Worm (Caenorhabditis elegans) whole organism, mixed stage, embryonic: ENCODE measurements around the gene F12A10.8.

Experiments used
- bed-3 ChIP-seq: fragments of 200-800 bp; sonication (Bioruptor generic); optimal IDR thresholded peaks from 3 replicates; lab custom pipeline; 2018; ENCODE audit warnings: mild to moderate bottlenecking, missing genetic modification characterization, moderate library complexity, missing compliant biosample characterization
- blmp-1 ChIP-seq: fragments of 150-350 bp; optimal IDR thresholded peaks from 2 replicates; lab custom pipeline; 2014; ENCODE audit warnings: missing biosample characterization, missing genetic modification characterization
- ceh-43 ChIP-seq: fragments of 200-800 bp; sonication (Bioruptor generic); optimal IDR thresholded peaks from 2 replicates; lab custom pipeline; 2018; ENCODE audit warnings: mild to moderate bottlenecking, missing genetic modification characterization, moderate library complexity, missing compliant biosample characterization
- ceh-83 ChIP-seq: fragments of 200-800 bp; sonication (Bioruptor generic); optimal IDR thresholded peaks from 2 replicates; lab custom pipeline; 2018; ENCODE audit warnings: mild to moderate bottlenecking, missing genetic modification characterization, missing compliant biosample characterization
- ces-1 ChIP-seq: fragments of 150-350 bp; optimal IDR thresholded peaks from 2 replicates; lab custom pipeline; 2014; ENCODE audit warnings: missing biosample characterization, missing genetic modification reagents, missing genetic modification characterization
- cnd-1 ChIP-seq: fragments of 200-800 bp; sonication (Bioruptor generic); optimal IDR thresholded peaks from 2 replicates; lab custom pipeline; 2018; ENCODE audit warnings: mild to moderate bottlenecking, missing genetic modification characterization, missing compliant biosample characterization
- drap-1 ChIP-seq: fragments of 200-800 bp; sonication (Bioruptor generic); optimal IDR thresholded peaks from 3 replicates; lab custom pipeline; 2018; ENCODE audit warnings: mild to moderate bottlenecking, missing genetic modification characterization, missing compliant biosample characterization
- elt-1 ChIP-seq: sonication (generic microtip); optimal IDR thresholded peaks from 2 replicates; lab custom pipeline; 2017; ENCODE audit warnings: missing genetic modification characterization, mild to moderate bottlenecking, missing compliant biosample characterization, antibody characterized with exemption, moderate library complexity, borderline replicate concordance; ENCODE audit not compliant: insufficient read depth
- elt-3 ChIP-seq: fragments of 150-350 bp; optimal IDR thresholded peaks from 2 replicates; lab custom pipeline; 2014; ENCODE audit warnings: missing biosample characterization, missing genetic modification characterization
- flh-1 ChIP-seq: fragments of 200-800 bp; sonication (Bioruptor generic); optimal IDR thresholded peaks from 2 replicates; lab custom pipeline; 2018; ENCODE audit warnings: mild to moderate bottlenecking, missing genetic modification characterization, moderate library complexity, missing compliant biosample characterization
- ham-2 ChIP-seq: fragments of 200-800 bp; sonication (Bioruptor generic); optimal IDR thresholded peaks from 2 replicates; lab custom pipeline; 2018; ENCODE audit warnings: mild to moderate bottlenecking, missing genetic modification characterization, missing compliant biosample characterization
- hlh-1 ChIP-seq: fragments of 150-350 bp; optimal IDR thresholded peaks from 2 replicates; lab custom pipeline; 2014; ENCODE audit warnings: missing biosample characterization, missing genetic modification reagents, missing genetic modification characterization
- lin-13 ChIP-seq: fragments of 150-350 bp; optimal IDR thresholded peaks from 2 replicates; lab custom pipeline; 2014; ENCODE audit warnings: missing biosample characterization, missing genetic modification characterization
- lin-32 ChIP-seq: fragments of 200-800 bp; sonication (Bioruptor generic); optimal IDR thresholded peaks from 2 replicates; lab custom pipeline; 2018; ENCODE audit warnings: mild to moderate bottlenecking, missing genetic modification characterization, missing compliant biosample characterization
- lsy-2 ChIP-seq: fragments of 150-350 bp; optimal IDR thresholded peaks from 2 replicates; lab custom pipeline; 2014; ENCODE audit warnings: missing biosample characterization, missing genetic modification characterization
- mab-5 ChIP-seq: fragments of 150-350 bp; optimal IDR thresholded peaks from 2 replicates; lab custom pipeline; 2014; ENCODE audit warnings: missing biosample characterization, missing genetic modification characterization
- mep-1 ChIP-seq: fragments of 150-350 bp; optimal IDR thresholded peaks from 2 replicates; lab custom pipeline; 2017; ENCODE audit warnings: missing biosample characterization, missing genetic modification reagents, missing genetic modification characterization, inconsistent platforms
- mls-2 ChIP-seq: sonication (generic microtip); optimal IDR thresholded peaks from 2 replicates; lab custom pipeline; 2016; ENCODE audit warnings: mild to moderate bottlenecking, missing genetic modification characterization, moderate library complexity, missing compliant biosample characterization
- nhr-12 ChIP-seq: fragments of 150-350 bp; optimal IDR thresholded peaks from 2 replicates; lab custom pipeline; 2014; ENCODE audit warnings: missing biosample characterization, missing genetic modification characterization
- nhr-2 ChIP-seq: fragments of 150-350 bp; optimal IDR thresholded peaks from 2 replicates; lab custom pipeline; 2014; ENCODE audit warnings: missing biosample characterization, missing genetic modification characterization
- nhr-237 ChIP-seq: fragments of 150-350 bp; optimal IDR thresholded peaks from 2 replicates; lab custom pipeline; 2014; ENCODE audit warnings: missing biosample characterization, missing genetic modification characterization
- nhr-28 ChIP-seq: fragments of 150-350 bp; optimal IDR thresholded peaks from 2 replicates; lab custom pipeline; 2014; ENCODE audit warnings: missing biosample characterization, missing genetic modification characterization
- nhr-76 ChIP-seq: sonication (generic microtip); optimal IDR thresholded peaks from 2 replicates; lab custom pipeline; 2017; ENCODE audit warnings: missing biosample characterization, missing genetic modification characterization
- pha-4 ChIP-seq: fragments of 150-350 bp; optimal IDR thresholded peaks from 2 replicates; lab custom pipeline; 2018; ENCODE audit warnings: missing biosample characterization, missing genetic modification reagents, missing genetic modification characterization
- sem-2 ChIP-seq: fragments of 200-800 bp; sonication (Bioruptor generic); optimal IDR thresholded peaks from 2 replicates; lab custom pipeline; 2018; ENCODE audit warnings: mild to moderate bottlenecking, missing genetic modification characterization, missing compliant biosample characterization
- snpc-4 ChIP-seq: fragments of 150-350 bp; optimal IDR thresholded peaks from 2 replicates; lab custom pipeline; 2014; ENCODE audit warnings: missing biosample characterization, missing genetic modification characterization
- sptf-1 ChIP-seq: sonication (generic microtip); optimal IDR thresholded peaks from 2 replicates; lab custom pipeline; 2017; ENCODE audit warnings: mild to moderate bottlenecking, missing genetic modification characterization, moderate library complexity, missing compliant biosample characterization
- tbx-8 ChIP-seq: fragments of 200-800 bp; sonication (Bioruptor generic); optimal IDR thresholded peaks from 2 replicates; lab custom pipeline; 2018; ENCODE audit warnings: mild to moderate bottlenecking, missing genetic modification characterization, moderate library complexity, missing compliant biosample characterization
- unc-120 ChIP-seq: sonication (generic microtip); optimal IDR thresholded peaks from 2 replicates; lab custom pipeline; 2017; ENCODE audit warnings: missing genetic modification characterization, missing compliant biosample characterization; ENCODE audit not compliant: poor library complexity, severe bottlenecking
- unc-62 ChIP-seq: fragments of 150-350 bp; optimal IDR thresholded peaks from 2 replicates; lab custom pipeline; 2014; ENCODE audit warnings: missing biosample characterization, missing genetic modification reagents, missing genetic modification characterization
- zip-8 ChIP-seq: fragments of 150-350 bp; optimal IDR thresholded peaks from 2 replicates; lab custom pipeline; 2014; ENCODE audit warnings: missing biosample characterization, missing genetic modification characterization
- ztf-11 ChIP-seq: fragments of 150-350 bp; optimal IDR thresholded peaks from 2 replicates; lab custom pipeline; 2014; ENCODE audit warnings: missing biosample characterization, missing genetic modification characterization

Gene F12A10.8

DNA sequence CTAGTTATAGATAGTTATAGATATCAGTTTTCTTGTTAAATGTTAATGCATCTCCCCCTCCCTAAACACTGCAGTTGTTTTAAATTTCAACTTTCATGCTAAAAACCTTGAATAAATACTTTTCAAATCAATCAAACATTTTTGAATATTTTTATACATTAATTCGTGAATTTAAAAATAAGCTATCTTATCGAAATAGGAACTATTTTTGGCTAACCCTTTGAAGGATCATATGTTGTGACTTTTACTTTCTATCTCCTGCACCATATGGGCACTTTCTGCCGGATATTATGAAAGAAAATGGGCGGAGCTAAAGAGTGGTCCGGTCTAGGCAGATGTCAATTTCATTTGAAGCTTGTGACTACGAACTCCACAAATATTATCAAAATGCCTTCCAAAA lies 21.8 kb upstream of the F12A10.8 start, which contains the start of gene ZK177.11:
Gene ZK177.11, plus strand, starts transcription at position 301 of the 400 bp plus-strand sequence.
- TF ChIP-seq nhr-237 (tag; lab: Kevin White, UChicago) (no peak), cnd-1 (tag; lab: Kevin White, UChicago) (no peak), mab-5 (tag; lab: Kevin White, UChicago) (no peak), lsy-2 (no peak), ces-1 (no peak), pha-4 (tag; lab: Kevin White, UChicago) (no peak), elt-1 (tag; lab: Kevin White, UChicago) (no peak), ham-2 (no peak), flh-1 (GFP tag; lab: Kevin White, UChicago) (no peak), sptf-1 (tag; lab: Kevin White, UChicago) (no peak), mep-1 (no peak)

DNA sequence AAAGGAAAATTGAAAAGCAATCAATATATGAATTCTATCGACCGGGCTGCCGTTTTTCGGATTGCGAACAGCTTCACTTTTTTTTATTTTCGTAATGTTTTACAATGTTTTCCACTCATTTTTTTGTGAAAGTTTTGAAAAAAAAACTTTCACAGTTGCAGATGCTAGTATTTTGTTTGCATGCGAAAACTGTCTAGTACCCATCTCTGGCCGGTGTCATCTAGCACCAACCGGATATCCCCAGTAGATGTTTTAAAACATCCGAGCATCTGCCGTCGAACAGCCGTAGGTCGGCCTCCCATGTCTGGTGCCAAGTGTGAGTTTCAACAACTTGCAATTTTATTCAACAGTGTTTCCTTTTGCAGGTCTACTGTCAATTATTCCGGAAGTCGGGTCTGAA lies 20.5 kb upstream of the F12A10.8 start, which contains the start of gene ZK177.12:
Gene ZK177.12, plus strand, starts transcription at position 301 of the 400 bp plus-strand sequence.
- TF ChIP-seq blmp-1 (tag; lab: Kevin White, UChicago): no peak
- TF ChIP-seq nhr-12: no peak
- no peak for TF ChIP-seq ham-2
- TF ChIP-seq snpc-4 (tag; lab: Kevin White, UChicago): no peak
- no peak for TF ChIP-seq ceh-43
- TF ChIP-seq nhr-2 (tag; lab: Kevin White, UChicago): no peak
- no peak for TF ChIP-seq ztf-11 (tag; lab: Kevin White, UChicago)
- no peak for TF ChIP-seq hlh-1
- TF ChIP-seq nhr-237 (tag; lab: Kevin White, UChicago): no peak
- no peak for TF ChIP-seq unc-62 (GFP tag; lab: Kevin White, UChicago)
- TF ChIP-seq pha-4 (tag; lab: Kevin White, UChicago): no peak
- TF ChIP-seq mls-2 (tag; lab: Kevin White, UChicago): no peak
- TF ChIP-seq lin-32 (GFP tag; lab: Kevin White, UChicago): no peak
- TF ChIP-seq sptf-1 (tag; lab: Kevin White, UChicago): no peak
- TF ChIP-seq nhr-28: no peak
- no peak for TF ChIP-seq mep-1
- no peak for TF ChIP-seq elt-1 (tag; lab: Kevin White, UChicago)

DNA sequence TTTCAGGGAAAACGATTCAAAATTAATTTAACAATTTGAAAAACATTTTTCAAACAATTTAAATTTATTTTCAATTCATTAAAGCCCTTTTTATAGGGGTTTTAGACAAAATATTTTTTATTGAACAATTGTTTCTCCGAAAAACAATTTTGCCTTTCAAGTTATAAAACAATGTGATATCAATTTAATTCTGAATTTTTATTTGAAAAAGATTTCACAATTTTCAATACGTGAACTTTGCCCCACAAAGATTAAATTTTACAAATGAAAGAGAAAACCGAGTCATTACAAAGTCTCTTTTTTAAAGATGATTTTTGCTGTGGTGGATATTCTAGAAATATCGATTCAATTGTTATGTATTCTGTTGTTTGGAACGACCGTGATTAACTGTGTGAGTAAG lies 18.0 kb upstream of the F12A10.8 start, which contains the start of gene ZK177.2:
Gene ZK177.2, plus strand, starts transcription at position 301 of the 400 bp plus-strand sequence.
- TF ChIP-seq nhr-76 (tag; lab: Kevin White, UChicago): no peak
- no peak for TF ChIP-seq ztf-11 (tag; lab: Kevin White, UChicago)
- no peak for TF ChIP-seq elt-3
- no peak for TF ChIP-seq nhr-28
- no peak for TF ChIP-seq flh-1 (GFP tag; lab: Kevin White, UChicago)
- TF ChIP-seq lin-32 (GFP tag; lab: Kevin White, UChicago): no peak
- no peak for TF ChIP-seq lin-13 (tag; lab: Kevin White, UChicago)
- TF ChIP-seq tbx-8: no peak
- TF ChIP-seq nhr-237 (tag; lab: Kevin White, UChicago): no peak
- TF ChIP-seq, all 35 proteins: peak for 0

DNA sequence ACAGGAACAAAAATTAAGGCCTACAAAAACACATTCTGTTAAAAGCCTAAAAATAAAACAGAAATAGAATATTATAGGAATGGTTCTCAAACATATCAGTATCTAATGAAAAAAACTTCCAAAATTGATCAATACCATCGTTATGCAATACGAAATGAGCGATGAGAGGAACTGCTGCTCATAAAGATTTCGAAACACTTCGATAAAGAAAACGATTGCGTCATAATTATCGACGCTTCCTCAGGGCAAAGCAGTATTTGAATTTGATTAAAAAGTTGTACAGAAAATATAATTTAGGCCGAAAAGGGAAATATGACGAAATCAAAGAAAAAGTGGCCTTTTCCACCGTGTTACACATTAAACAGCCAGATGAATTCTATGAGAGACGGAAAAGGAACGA lies 17.2 kb upstream of the F12A10.8 start:
- TF ChIP-seq pha-4 (tag; lab: Kevin White, UChicago): no peak
- TF ChIP-seq zip-8 (tag; lab: Kevin White, UChicago): peak; percentile 96
- TF ChIP-seq tbx-8: no peak
- TF ChIP-seq drap-1: no peak
- TF ChIP-seq ceh-83 (GFP tag; lab: Kevin White, UChicago): no peak
- TF ChIP-seq sptf-1 (tag; lab: Kevin White, UChicago): no peak

DNA sequence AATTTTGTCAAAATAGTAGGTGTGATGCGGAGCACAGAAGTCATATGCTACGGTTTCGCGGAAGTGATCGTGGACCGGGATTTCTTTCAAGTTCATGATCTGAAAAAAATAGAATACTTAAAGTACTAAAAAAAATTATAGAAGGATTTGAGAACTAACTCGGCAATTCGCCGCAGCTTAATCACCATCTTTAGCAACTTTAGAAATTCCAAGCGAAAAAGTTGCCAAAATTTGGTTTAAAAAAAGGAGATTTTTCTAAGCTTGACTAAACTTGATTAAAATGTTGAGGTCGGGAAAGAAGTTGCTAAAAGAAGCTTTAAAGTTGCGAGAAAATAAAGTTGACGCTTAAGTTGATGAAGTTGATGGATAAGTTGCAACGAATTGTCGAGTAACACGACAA lies 16.8 kb upstream of the F12A10.8 start, which contains the start of gene ZK177.9:
Gene ZK177.9, minus strand, starts transcription at position 101 of the 400 bp plus-strand sequence.
- TF ChIP-seq flh-1 (GFP tag; lab: Kevin White, UChicago): no peak
- TF ChIP-seq zip-8 (tag; lab: Kevin White, UChicago): no peak
- no peak for TF ChIP-seq lin-13 (tag; lab: Kevin White, UChicago)
- TF ChIP-seq pha-4 (tag; lab: Kevin White, UChicago): no peak
- TF ChIP-seq elt-3: no peak
- TF ChIP-seq tbx-8: no peak
- no peak for TF ChIP-seq unc-62 (GFP tag; lab: Kevin White, UChicago)
- TF ChIP-seq hlh-1: no peak

DNA sequence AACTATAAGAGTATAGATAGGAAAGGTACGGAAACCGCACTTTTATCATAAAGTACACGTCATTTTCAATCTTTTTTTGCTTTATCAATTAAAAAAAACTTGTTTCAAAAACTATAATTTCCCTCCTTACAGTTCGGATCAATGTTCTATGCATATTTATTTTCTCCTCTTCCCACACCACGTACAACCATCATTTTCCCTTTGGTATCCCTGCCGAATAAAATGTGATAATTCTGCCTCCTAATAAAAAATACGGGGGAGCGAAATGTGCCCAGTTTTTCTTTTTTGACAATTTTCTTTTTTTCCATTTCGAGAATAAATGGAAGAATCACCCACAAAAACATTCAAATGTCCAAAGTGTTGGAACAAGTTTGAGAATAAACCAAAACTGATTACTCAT lies 14.7 kb upstream of the F12A10.8 start, which contains the start of gene ZK177.3:
Gene ZK177.3, plus strand, starts transcription at position 301 of the 400 bp plus-strand sequence.
- no peak for TF ChIP-seq bed-3 (GFP tag; lab: Kevin White, UChicago)
- no peak for TF ChIP-seq lsy-2
- no peak for TF ChIP-seq drap-1
- TF ChIP-seq elt-1 (tag; lab: Kevin White, UChicago): no peak
- TF ChIP-seq flh-1 (GFP tag; lab: Kevin White, UChicago): no peak
- TF ChIP-seq pha-4 (tag; lab: Kevin White, UChicago): no peak
- TF ChIP-seq sem-2: no peak
- TF ChIP-seq lin-32 (GFP tag; lab: Kevin White, UChicago): no peak
- TF ChIP-seq zip-8 (tag; lab: Kevin White, UChicago): no peak
- no peak for TF ChIP-seq elt-3
- TF ChIP-seq blmp-1 (tag; lab: Kevin White, UChicago): no peak
- TF ChIP-seq cnd-1 (tag; lab: Kevin White, UChicago): no peak
- TF ChIP-seq sptf-1 (tag; lab: Kevin White, UChicago): no peak
- TF ChIP-seq tbx-8: no peak
- no peak for TF ChIP-seq unc-120 (tag; lab: Kevin White, UChicago)
